Worm (Caenorhabditis elegans) whole organism, late embryonic: ENCODE results near the gene ilcr-1.

ENCODE experiments used
- F13H6.1 ChIP-seq: sonication (generic microtip); optimal IDR thresholded peaks from 2 replicates; lab custom pipeline; 2016; ENCODE audit warnings: missing genetic modification characterization, missing compliant biosample characterization
- K09A11.1 ChIP-seq: sonication (generic microtip); optimal IDR thresholded peaks from 2 replicates; lab custom pipeline; 2017; ENCODE audit warnings: antibody characterized with exemption, mild to moderate bottlenecking, missing genetic modification characterization, missing compliant biosample characterization; ENCODE audit not compliant: insufficient read depth
- Y22D7AL.16 ChIP-seq: sonication (generic microtip); optimal IDR thresholded peaks from 2 replicates; lab custom pipeline; 2016; ENCODE audit warnings: missing genetic modification characterization, missing compliant biosample characterization
- ahr-1 ChIP-seq: sonication (generic microtip); optimal IDR thresholded peaks from 2 replicates; lab custom pipeline; 2016; ENCODE audit warnings: missing genetic modification characterization, missing compliant biosample characterization
- ama-1 ChIP-seq: fragments of 150-350 bp; optimal IDR thresholded peaks from 2 replicates; lab custom pipeline; 2014
- ceh-18 ChIP-seq: sonication (generic microtip); optimal IDR thresholded peaks from 2 replicates; lab custom pipeline; 2016; ENCODE audit warnings: missing genetic modification characterization, missing compliant biosample characterization
- ceh-2 ChIP-seq: sonication (generic microtip); optimal IDR thresholded peaks from 2 replicates; lab custom pipeline; 2016; ENCODE audit warnings: missing genotype, missing genetic modification characterization, missing compliant biosample characterization
- ceh-22 ChIP-seq: sonication (generic microtip); optimal IDR thresholded peaks from 2 replicates; lab custom pipeline; 2017; ENCODE audit warnings: missing biosample characterization, missing genetic modification characterization
- ceh-24 ChIP-seq: sonication (generic microtip); optimal IDR thresholded peaks from 2 replicates; lab custom pipeline; 2016; ENCODE audit warnings: mild to moderate bottlenecking, missing genetic modification characterization, missing compliant biosample characterization
- ceh-30 ChIP-seq: fragments of 150-350 bp; optimal IDR thresholded peaks from 2 replicates; lab custom pipeline; 2014; ENCODE audit warnings: missing biosample characterization, missing genetic modification characterization
- ceh-45 ChIP-seq: fragments of 200-800 bp; sonication (Bioruptor generic); IDR thresholded peaks from 2 replicates; pipeline ENCODE4 v1.3.6; 2022; ENCODE audit warnings: missing genetic modification reagents, missing genetic modification characterization, missing compliant biosample characterization
- ceh-6 ChIP-seq: fragments of 200-800 bp; sonication (Bioruptor generic); optimal IDR thresholded peaks from 2 replicates; lab custom pipeline; 2018; ENCODE audit warnings: mild to moderate bottlenecking, missing genetic modification characterization, missing compliant biosample characterization
- che-1 ChIP-seq: sonication (generic microtip); optimal IDR thresholded peaks from 2 replicates; lab custom pipeline; 2016; ENCODE audit warnings: mild to moderate bottlenecking, missing genetic modification characterization, missing compliant biosample characterization
- dve-1 ChIP-seq: sonication (generic microtip); optimal IDR thresholded peaks from 2 replicates; lab custom pipeline; 2017; ENCODE audit warnings: antibody characterized with exemption, mild to moderate bottlenecking, missing genetic modification characterization, missing compliant biosample characterization
- elt-2 ChIP-seq: sonication (generic microtip); optimal IDR thresholded peaks from 2 replicates; lab custom pipeline; 2016; ENCODE audit warnings: missing genetic modification reagents, missing genetic modification characterization, missing compliant biosample characterization
- elt-4 ChIP-seq: sonication (generic microtip); optimal IDR thresholded peaks from 2 replicates; lab custom pipeline; 2016; ENCODE audit warnings: missing genetic modification characterization, missing compliant biosample characterization
- fkh-10 ChIP-seq: fragments of 150-350 bp; optimal IDR thresholded peaks from 2 replicates; lab custom pipeline; 2014; ENCODE audit warnings: missing biosample characterization, missing genetic modification reagents, missing genetic modification characterization
- gmeb-2 ChIP-seq: sonication (generic microtip); optimal IDR thresholded peaks from 2 replicates; lab custom pipeline; 2016; ENCODE audit warnings: missing genetic modification characterization, inconsistent platforms, missing compliant biosample characterization
- hlh-15 ChIP-seq: sonication (generic microtip); optimal IDR thresholded peaks from 2 replicates; lab custom pipeline; 2016; ENCODE audit warnings: missing genetic modification characterization, missing compliant biosample characterization
- hlh-6 ChIP-seq: sonication (generic microtip); optimal IDR thresholded peaks from 2 replicates; lab custom pipeline; 2016; ENCODE audit warnings: missing genotype, missing genetic modification characterization, missing compliant biosample characterization
- hlh-8 ChIP-seq: sonication (generic microtip); optimal IDR thresholded peaks from 2 replicates; lab custom pipeline; 2016; ENCODE audit warnings: missing genotype, missing genetic modification characterization, missing compliant biosample characterization
- lim-6 ChIP-seq: sonication (generic microtip); optimal IDR thresholded peaks from 2 replicates; lab custom pipeline; 2016; ENCODE audit warnings: missing genetic modification characterization, missing compliant biosample characterization
- mec-3 ChIP-seq: sonication (generic microtip); optimal IDR thresholded peaks from 2 replicates; lab custom pipeline; 2016; ENCODE audit warnings: borderline replicate concordance, missing genetic modification characterization, missing compliant biosample characterization
- nfya-1 ChIP-seq: sonication (generic microtip); optimal IDR thresholded peaks from 2 replicates; lab custom pipeline; 2017; ENCODE audit warnings: missing genetic modification characterization, mild to moderate bottlenecking, missing compliant biosample characterization, antibody characterized with exemption, moderate library complexity
- odd-2 ChIP-seq: sonication (generic microtip); optimal IDR thresholded peaks from 2 replicates; lab custom pipeline; 2017; ENCODE audit warnings: antibody characterized with exemption, mild to moderate bottlenecking, missing genetic modification characterization, missing compliant biosample characterization
- pag-3 ChIP-seq: sonication (generic microtip); optimal IDR thresholded peaks from 2 replicates; lab custom pipeline; 2016; ENCODE audit warnings: missing compliant biosample characterization, missing genetic modification characterization, borderline replicate concordance
- pha-2 ChIP-seq: sonication (generic microtip); optimal IDR thresholded peaks from 2 replicates; lab custom pipeline; 2017; ENCODE audit warnings: mild to moderate bottlenecking, missing genetic modification characterization, missing compliant biosample characterization
- pha-4 ChIP-seq: fragments of 150-350 bp; optimal IDR thresholded peaks from 2 replicates; lab custom pipeline; 2018; ENCODE audit warnings: missing biosample characterization, missing genetic modification reagents, missing genetic modification characterization
- pqm-1 ChIP-seq: sonication (generic microtip); optimal IDR thresholded peaks from 2 replicates; lab custom pipeline; 2016; ENCODE audit warnings: missing genetic modification characterization, missing compliant biosample characterization
- pros-1 ChIP-seq: fragments of 150-350 bp; optimal IDR thresholded peaks from 2 replicates; lab custom pipeline; 2014; ENCODE audit warnings: missing biosample characterization, missing genetic modification reagents, missing genetic modification characterization
- sdc-2 ChIP-seq: sonication (generic microtip); optimal IDR thresholded peaks from 2 replicates; lab custom pipeline; 2016; ENCODE audit warnings: missing genotype, missing genetic modification characterization, missing compliant biosample characterization
- sox-4 ChIP-seq: sonication (generic microtip); optimal IDR thresholded peaks from 2 replicates; lab custom pipeline; 2017; ENCODE audit warnings: mild to moderate bottlenecking, missing genetic modification characterization, inconsistent platforms, missing compliant biosample characterization
- tbx-7 ChIP-seq: sonication (generic microtip); optimal IDR thresholded peaks from 2 replicates; lab custom pipeline; 2016; ENCODE audit warnings: missing genotype, missing genetic modification characterization, missing compliant biosample characterization
- unc-3 ChIP-seq, 2 experiments: fragments of 200-800 bp in 1 of 2; sonication (Bioruptor generic) in 1 of 2; sonication (generic microtip) in 1 of 2; conservative IDR thresholded peaks in 1 of 2; optimal IDR thresholded peaks in 1 of 2; 2 replicates each; pipeline versions ENCODE4 v1.3.6 to Lab custom; 2016 to 2022; ENCODE audit warnings: missing compliant biosample characterization in 2 of 2, missing genetic modification characterization in 2 of 2, missing genetic modification reagents in 1 of 2
- zip-5 ChIP-seq: sonication (generic microtip); optimal IDR thresholded peaks from 2 replicates; lab custom pipeline; 2016; ENCODE audit warnings: missing genetic modification characterization, missing compliant biosample characterization

Gene ilcr-1

ce11 chrIV:14276160-14276559, at the start of gene ilcr-1:
Gene ilcr-1 (plus strand): TSS chrIV:14276460.
- no peak for TF ChIP-seq elt-2 (tag; lab: Kevin White, UChicago)
- no peak for TF ChIP-seq pha-4
- TF ChIP-seq odd-2 (tag; lab: Kevin White, UChicago): no peak
- no peak for TF ChIP-seq mec-3
- no peak for TF ChIP-seq ahr-1
- no peak for TF ChIP-seq Y22D7AL.16
- TF ChIP-seq hlh-15 (tag; lab: Kevin White, UChicago): no peak

- TF ChIP-seq ceh-22 (tag; lab: Kevin White, UChicago) (no peak), ceh-18 (no peak), sox-4 (tag; lab: Kevin White, UChicago) (no peak), hlh-6 (tag; lab: Kevin White, UChicago) (no peak), dve-1 (tag; lab: Kevin White, UChicago) (no peak)
Measured at ce11 chrIV:14227138-14227537, 49.1 kb upstream of the ilcr-1 start.

- TF ChIP-seq ceh-22 (tag; lab: Kevin White, UChicago) (no peak), ceh-2 (tag; lab: Kevin White, UChicago) (no peak), pag-3 (tag; lab: Kevin White, UChicago) (no peak), lim-6 (tag; lab: Kevin White, UChicago) (no peak), che-1 (tag; lab: Kevin White, UChicago) (no peak), sdc-2 (tag; lab: Kevin White, UChicago) (no peak)
Measured at ce11 chrIV:14228069-14228468, 48.2 kb upstream of the ilcr-1 start, which contains the start of gene F02H6.7. Gene F02H6.7 (minus strand): TSS chrIV:14228169.

- TF ChIP-seq zip-5 (no peak), tbx-7 (tag; lab: Kevin White, UChicago) (no peak), pha-2 (no peak), ama-1 (no peak), dve-1 (tag; lab: Kevin White, UChicago) (no peak), lim-6 (tag; lab: Kevin White, UChicago) (no peak), pqm-1 (tag; lab: Kevin White, UChicago) (no peak), K09A11.1 (tag; lab: Kevin White, UChicago) (no peak), elt-4 (tag; lab: Kevin White, UChicago) (no peak), pros-1 (tag; lab: Kevin White, UChicago) (no peak)
Measured at ce11 chrIV:14230799-14231198, 45.5 kb upstream of the ilcr-1 start, which contains the start of gene F02H6.6. Gene F02H6.6 (minus strand): TSS chrIV:14230899.

ce11 chrIV:14238976-14239375, 37.3 kb upstream of the ilcr-1 start, which contains the start of gene Y64G10A.1:
Gene Y64G10A.1 (minus strand): TSS chrIV:14239076.
- TF ChIP-seq gmeb-2: no peak
- TF ChIP-seq hlh-8 (tag; lab: Kevin White, UChicago): no peak
- no peak for TF ChIP-seq ceh-45
- no peak for TF ChIP-seq unc-3 (GFP tag; conservative IDR thresholded peaks at IDR 0.05; lab: Robert Waterston, UW)
- no peak for TF ChIP-seq unc-3 (tag; optimal IDR thresholded peaks at IDR 0.05; lab: Kevin White, UChicago)
- no peak for TF ChIP-seq tbx-7 (tag; lab: Kevin White, UChicago)
- no peak for TF ChIP-seq F13H6.1
- TF ChIP-seq K09A11.1 (tag; lab: Kevin White, UChicago): no peak
- TF ChIP-seq ceh-2 (tag; lab: Kevin White, UChicago): no peak
- TF ChIP-seq ceh-24 (tag; lab: Kevin White, UChicago): no peak
- no peak for TF ChIP-seq lim-6 (tag; lab: Kevin White, UChicago)
- no peak for TF ChIP-seq fkh-10 (GFP tag; lab: Kevin White, UChicago)
- no peak for TF ChIP-seq ceh-6 (GFP tag; lab: Kevin White, UChicago)
- no peak for TF ChIP-seq nfya-1 (tag; lab: Kevin White, UChicago)
- TF ChIP-seq ceh-30: no peak
